Worm (Caenorhabditis elegans): Measurements from ENCODE around the gene fbxa-160.
A peak's percentile ranks its signal among the peaks of the same experiment; 100 is the strongest.

fbxa-160 gene

DNA sequence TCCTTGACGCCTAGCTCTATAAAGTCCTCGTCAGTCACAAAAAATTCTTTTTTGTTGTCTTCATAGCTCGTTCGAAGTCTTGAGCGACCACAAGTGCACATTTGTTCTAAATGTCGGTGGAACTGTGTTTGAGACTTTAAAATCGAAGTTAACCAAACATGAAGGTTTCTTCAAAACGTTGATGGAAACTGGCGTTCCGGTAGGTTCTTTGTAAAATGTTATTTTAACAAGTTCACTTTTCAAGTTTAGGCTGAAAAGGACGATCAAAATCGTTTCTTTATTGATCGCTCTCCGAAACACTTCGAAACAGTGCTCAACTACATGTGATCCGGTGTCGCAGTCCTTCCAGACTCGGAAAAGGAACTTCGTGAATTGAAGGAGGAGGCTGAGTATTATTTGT lies at the start of gene fbxa-160:
Gene fbxa-160 (minus strand): TSS at position 101 of the 400 bp plus-strand sequence.
- no peak for TF ChIP-seq blmp-1 (tag; optimal IDR thresholded peaks at IDR 0.05; ENCODE audit: insufficient read depth)
- TF ChIP-seq snpc-4 (tag; optimal IDR thresholded peaks at IDR 0.05): no peak
- TF ChIP-seq nhr-129 (tag; optimal IDR thresholded peaks at IDR 0.05): no peak
- TF ChIP-seq C34F6.9 (tag; optimal IDR thresholded peaks at IDR 0.05): no peak
- TF ChIP-seq ztf-1 (GFP tag; conservative IDR thresholded peaks at IDR 0.05): no peak
- no peak for TF ChIP-seq ceh-82 (tag; optimal IDR thresholded peaks at IDR 0.05)
- no peak for TF ChIP-seq ama-1 (optimal IDR thresholded peaks at IDR 0.05)
- no peak for TF ChIP-seq fos-1 (tag; optimal IDR thresholded peaks at IDR 0.05)
- no peak for TF ChIP-seq nhr-77 (tag; optimal IDR thresholded peaks at IDR 0.05)
- no peak for TF ChIP-seq alr-1 (tag; optimal IDR thresholded peaks at IDR 0.05)
- no peak for TF ChIP-seq nhr-11 (tag; optimal IDR thresholded peaks at IDR 0.05)

DNA sequence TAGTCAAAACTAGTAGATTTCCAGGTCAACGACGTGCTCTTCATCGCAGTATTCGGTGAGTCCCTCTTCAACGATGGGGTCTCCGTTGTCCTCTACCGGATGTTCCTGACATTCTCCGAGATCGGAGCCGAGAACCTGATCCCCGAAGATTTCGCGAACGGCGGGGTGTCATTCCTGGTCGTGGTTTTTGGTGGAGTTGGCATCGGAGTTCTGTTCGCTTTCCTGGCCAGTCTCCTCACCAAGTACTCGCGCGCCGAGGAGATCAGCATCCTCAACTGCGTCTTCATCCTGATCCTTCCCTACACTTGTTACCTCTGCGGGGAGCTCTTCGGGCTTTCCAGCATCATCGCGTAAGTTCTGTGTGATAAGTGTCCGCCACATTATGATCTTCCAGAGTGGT lies 48.2 kb upstream of the fbxa-160 start:
- TF ChIP-seq sma-3 (GFP tag; optimal IDR thresholded peaks at IDR 0.05): no peak
- no peak for TF ChIP-seq nhr-77 (tag; optimal IDR thresholded peaks at IDR 0.05)
- no peak for TF ChIP-seq nhr-12 (tag; optimal IDR thresholded peaks at IDR 0.05)
- no peak for TF ChIP-seq R02D3.7 (tag; optimal IDR thresholded peaks at IDR 0.05)
- TF ChIP-seq elt-3 (tag; optimal IDR thresholded peaks at IDR 0.05): no peak
- no peak for TF ChIP-seq sma-9 (GFP tag; optimal IDR thresholded peaks at IDR 0.05)
- TF ChIP-seq sma-9 (tag; optimal IDR thresholded peaks at IDR 0.05): no peak
- TF ChIP-seq unc-39 (tag; optimal IDR thresholded peaks at IDR 0.05): no peak
- no peak for TF ChIP-seq lin-13 (GFP tag; optimal IDR thresholded peaks at IDR 0.05)

DNA sequence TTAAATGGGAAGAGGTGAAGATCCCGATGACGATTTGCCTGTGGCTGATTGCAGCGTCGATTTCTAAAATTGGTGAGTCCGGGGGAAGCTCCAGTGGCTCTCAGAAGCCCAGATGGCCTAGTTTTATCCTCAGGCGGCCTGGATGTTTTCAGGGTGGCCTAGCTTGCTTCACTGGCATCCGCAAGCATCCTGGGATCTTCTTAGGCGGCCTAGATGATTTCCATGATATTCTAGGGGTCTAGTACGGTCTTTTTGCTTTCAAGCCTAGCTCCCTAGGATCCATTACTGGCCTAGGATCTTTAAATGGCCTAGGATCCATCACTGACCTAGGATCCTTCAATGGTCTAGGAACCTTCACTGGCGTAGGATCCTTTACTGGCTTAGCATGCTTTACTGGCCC lies 46.5 kb upstream of the fbxa-160 start:
- TF ChIP-seq crh-2 (tag; optimal IDR thresholded peaks at IDR 0.05) (no peak), zag-1 (tag; optimal IDR thresholded peaks at IDR 0.05) (no peak), snpc-4 (tag; optimal IDR thresholded peaks at IDR 0.05) (no peak), sma-9 (GFP tag; optimal IDR thresholded peaks at IDR 0.05) (no peak), sma-9 (tag; optimal IDR thresholded peaks at IDR 0.05) (no peak), unc-62 (GFP tag; optimal IDR thresholded peaks at IDR 0.05) (no peak), nhr-6 (tag; optimal IDR thresholded peaks at IDR 0.05) (no peak), nhr-21 (tag; optimal IDR thresholded peaks at IDR 0.05) (no peak), mdl-1 (tag; optimal IDR thresholded peaks at IDR 0.05) (no peak)

DNA sequence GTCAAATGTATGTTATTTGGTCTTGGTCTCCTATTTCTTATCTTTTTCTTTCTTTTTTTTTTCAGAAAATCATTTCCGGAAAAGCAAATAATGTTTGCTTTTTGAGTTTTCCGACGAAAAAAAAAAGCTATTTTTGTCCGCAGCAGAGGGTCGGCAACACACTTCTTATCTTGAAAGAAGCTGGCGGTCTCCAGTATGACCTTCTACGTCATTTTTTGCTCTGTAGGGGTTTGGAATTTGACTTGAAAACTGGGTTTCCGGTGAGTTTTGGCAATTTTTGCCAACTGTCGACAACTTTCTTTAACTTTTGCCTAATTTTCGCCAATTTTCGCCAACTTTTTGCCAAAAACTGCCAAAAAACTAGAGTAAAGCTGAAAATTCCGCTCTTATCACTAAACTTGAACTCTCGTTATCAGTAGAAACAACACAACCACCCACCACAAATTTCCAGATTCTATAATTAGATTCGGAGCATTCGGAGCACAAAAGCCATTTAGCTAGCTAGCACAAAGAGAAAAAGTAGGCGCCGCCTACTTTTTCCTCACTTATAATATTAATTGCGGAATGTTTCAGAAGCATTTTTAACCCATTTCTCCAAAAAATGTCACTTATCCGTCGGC lies 45.9 kb upstream of the fbxa-160 start, which contains the start of gene nhx-6:
Gene nhx-6 (plus strand): TSS at position 570 of the 620 bp plus-strand sequence.
- TF ChIP-seq mbf-1 (tag; optimal IDR thresholded peaks at IDR 0.05) (no peak), ztf-11 (tag; optimal IDR thresholded peaks at IDR 0.05) (no peak), gmeb-1 (tag; optimal IDR thresholded peaks at IDR 0.05) (no peak), C34F6.9 (tag; optimal IDR thresholded peaks at IDR 0.05) (no peak), nhr-10 (tag; optimal IDR thresholded peaks at IDR 0.05) (no peak), nhr-23 (tag; optimal IDR thresholded peaks at IDR 0.05) (peak; percentile 9), sma-9 (GFP tag; optimal IDR thresholded peaks at IDR 0.05) (no peak), sma-9 (tag; optimal IDR thresholded peaks at IDR 0.05) (no peak)

DNA sequence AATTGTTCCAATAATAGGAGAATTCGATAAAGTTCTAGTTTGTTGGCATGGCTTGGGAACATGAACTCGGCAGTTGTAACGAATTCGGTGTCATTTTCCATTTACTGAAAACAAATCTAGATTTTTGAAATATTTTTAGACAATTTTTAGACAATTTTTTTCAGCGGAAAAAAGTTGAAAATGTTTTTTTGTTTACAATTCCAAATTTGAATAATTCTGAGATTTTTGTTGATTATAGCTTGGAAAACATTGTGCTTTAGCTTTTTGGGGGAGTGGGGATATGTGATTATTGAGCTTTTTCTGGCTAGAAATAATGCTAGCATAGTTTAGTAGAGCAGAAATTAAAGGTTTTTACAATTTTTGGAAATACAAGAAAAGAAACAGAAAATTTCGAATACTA lies 44.4 kb upstream of the fbxa-160 start, which contains the start of gene srw-97:
Gene srw-97 (minus strand): TSS at position 101 of the 400 bp plus-strand sequence.
- TF ChIP-seq R02D3.7 (tag; optimal IDR thresholded peaks at IDR 0.05) (no peak), nhr-25 (tag; optimal IDR thresholded peaks at IDR 0.05) (no peak), fos-1 (tag; optimal IDR thresholded peaks at IDR 0.05) (no peak), nhr-10 (tag; optimal IDR thresholded peaks at IDR 0.05) (no peak), ceh-82 (tag; optimal IDR thresholded peaks at IDR 0.05) (no peak), gmeb-1 (tag; optimal IDR thresholded peaks at IDR 0.05) (no peak), crh-2 (tag; optimal IDR thresholded peaks at IDR 0.05) (no peak), snpc-4 (tag; optimal IDR thresholded peaks at IDR 0.05) (no peak), egl-27 (tag; optimal IDR thresholded peaks at IDR 0.05) (no peak), unc-55 (GFP tag; optimal IDR thresholded peaks at IDR 0.05) (no peak), nhr-11 (tag; optimal IDR thresholded peaks at IDR 0.05) (no peak), mdl-1 (tag; optimal IDR thresholded peaks at IDR 0.05) (no peak), sem-4 (tag; optimal IDR thresholded peaks at IDR 0.05) (no peak), mab-5 (tag; optimal IDR thresholded peaks at IDR 0.05) (no peak), nhr-23 (tag; optimal IDR thresholded peaks at IDR 0.05) (no peak), C34F6.9 (tag; optimal IDR thresholded peaks at IDR 0.05) (no peak), elt-1 (tag; optimal IDR thresholded peaks at IDR 0.05) (no peak), peb-1 (tag; optimal IDR thresholded peaks at IDR 0.05) (no peak), Y55F3AM.14 (GFP tag; optimal IDR thresholded peaks at IDR 0.05) (no peak)

Data from whole organism, L2 larva.